Worm (Caenorhabditis elegans) whole organism, midembryonic: Measurements from ENCODE around the gene skr-6.

ENCODE experiments used
- cog-1 ChIP-seq: sonication (generic microtip); optimal IDR thresholded peaks from 2 replicates; lab custom pipeline; 2016; ENCODE audit warnings: missing genetic modification characterization, missing compliant biosample characterization
- klf-2 ChIP-seq: fragments of 200-800 bp; sonication (Bioruptor generic); conservative IDR thresholded peaks from 2 replicates; pipeline ENCODE4 v1.3.6; 2022; ENCODE audit warnings: missing genetic modification reagents, missing genetic modification characterization, missing compliant biosample characterization
- med-1 ChIP-seq: sonication (generic microtip); optimal IDR thresholded peaks from 2 replicates; lab custom pipeline; 2017; ENCODE audit warnings: missing genetic modification characterization, mild to moderate bottlenecking, missing compliant biosample characterization, antibody characterized with exemption, missing genetic modification reagents; ENCODE audit not compliant: insufficient read depth

DNA sequence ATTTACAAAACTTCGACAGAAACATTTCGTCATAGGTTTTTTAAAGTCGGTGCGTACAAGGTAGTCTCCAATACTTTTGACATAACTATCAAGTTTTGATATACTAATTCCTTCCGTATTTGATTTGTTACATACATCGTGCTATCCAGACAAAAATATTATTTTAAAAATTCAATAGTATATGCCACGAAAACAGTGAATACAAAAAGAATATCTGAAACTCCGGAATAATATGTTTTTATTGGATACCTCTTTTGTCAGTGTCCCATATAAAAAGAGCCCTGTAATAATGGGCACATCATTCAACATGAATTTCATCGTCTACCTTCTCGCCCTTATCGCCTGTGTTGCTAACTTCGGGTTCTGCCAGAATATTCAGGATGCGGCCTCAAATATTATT lies 22.5 kb upstream of the skr-6 start, which contains the start of gene Y51A2A.12:
- no peak for TF ChIP-seq cog-1 (tag; lab: Kevin White, UChicago)
- no peak for TF ChIP-seq med-1
- TF ChIP-seq klf-2 (GFP tag; lab: Robert Waterston, UW), result no peak
